Worm (Caenorhabditis elegans): ENCODE data around the gene rpl-3.

Gene rpl-3

DNA sequence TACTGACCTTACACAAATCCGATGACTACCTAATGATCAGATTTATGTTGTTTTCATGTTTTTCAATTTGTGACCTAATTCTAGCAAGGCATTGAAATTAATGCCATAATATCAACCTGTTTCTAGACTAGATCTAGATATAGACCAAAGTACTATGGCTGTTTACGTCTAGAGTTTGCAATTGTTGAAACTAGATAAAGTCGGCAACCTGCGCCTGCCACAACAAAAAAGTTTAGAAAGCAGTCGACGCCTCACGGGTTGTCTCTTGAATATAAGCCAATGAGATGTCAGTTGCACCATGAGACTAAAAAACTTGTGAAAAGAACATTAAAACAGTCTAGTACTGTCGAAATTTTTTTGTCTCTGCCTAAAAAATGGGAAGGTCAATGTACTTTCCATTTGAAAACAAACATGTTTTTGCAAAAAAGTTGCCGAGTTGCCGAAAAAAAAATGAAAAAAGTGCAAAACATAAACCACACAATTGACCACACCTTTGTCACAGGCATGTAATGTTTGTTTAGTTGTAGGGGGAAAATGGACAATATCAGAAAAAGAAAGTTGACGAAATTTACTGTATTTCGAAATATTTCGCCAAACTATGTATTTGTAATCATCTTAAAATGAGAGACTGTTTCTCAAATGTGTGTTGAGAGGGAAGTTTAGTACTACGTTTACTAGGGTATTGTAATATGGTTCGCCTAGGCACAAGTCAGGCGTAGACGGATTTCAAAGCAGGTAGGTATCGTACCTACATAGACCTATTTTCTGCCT is 11.5 kb downstream of the rpl-3 start:
- no peak for TF ChIP-seq him-1 (tag; optimal IDR thresholded peaks at IDR 0.05)
- TF ChIP-seq W03F9.2 (tag; optimal IDR thresholded peaks at IDR 0.05), result no peak
- no peak for TF ChIP-seq dao-5 (tag; optimal IDR thresholded peaks at IDR 0.05)

DNA sequence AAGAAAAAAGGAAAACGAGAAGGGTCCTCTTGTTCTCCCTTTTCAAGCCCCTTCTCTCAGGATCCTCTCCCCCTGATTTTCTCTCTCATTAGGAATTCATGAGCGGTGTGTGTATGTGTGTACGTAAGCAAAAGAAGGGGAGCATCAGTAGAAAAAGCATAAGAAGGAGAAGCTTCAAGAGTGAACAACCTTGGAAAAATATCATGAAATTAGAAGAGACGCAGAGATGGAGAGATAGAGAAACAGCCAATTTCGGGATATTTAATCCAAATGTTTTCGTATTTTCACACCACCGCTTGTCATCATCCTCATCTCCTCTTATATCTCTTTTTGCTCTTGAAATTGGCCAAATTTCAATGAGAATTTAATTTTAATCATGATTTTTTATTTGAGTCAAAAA is 15.5 kb downstream of the rpl-3 start:
- TF ChIP-seq him-1 (tag; optimal IDR thresholded peaks at IDR 0.05) (no peak), W03F9.2 (tag; optimal IDR thresholded peaks at IDR 0.05) (no peak), dao-5 (tag; optimal IDR thresholded peaks at IDR 0.05) (no peak)

DNA sequence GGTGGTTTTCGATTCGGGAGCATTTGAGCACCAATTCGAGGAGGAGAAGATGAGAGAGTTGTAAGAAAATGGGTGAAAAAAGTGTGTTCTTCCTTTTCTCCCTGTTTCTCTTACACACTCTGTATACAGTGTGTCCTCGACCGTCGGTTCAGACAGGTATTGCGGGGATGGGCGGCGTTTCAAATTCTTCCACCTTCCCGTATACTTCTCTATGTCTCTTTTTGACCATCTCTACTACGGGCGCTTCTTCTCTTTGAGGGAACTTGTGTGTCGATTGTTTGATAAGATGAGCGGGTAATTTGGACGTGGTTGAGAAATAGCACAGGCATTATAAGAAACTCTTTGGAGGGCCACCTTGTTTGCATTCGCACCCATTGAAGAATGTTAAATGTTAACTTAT is 19.9 kb downstream of the rpl-3 start:
- no peak for TF ChIP-seq dao-5 (tag; optimal IDR thresholded peaks at IDR 0.05)
- TF ChIP-seq him-1 (tag; optimal IDR thresholded peaks at IDR 0.05), result no peak
- TF ChIP-seq W03F9.2 (tag; optimal IDR thresholded peaks at IDR 0.05), result no peak

DNA sequence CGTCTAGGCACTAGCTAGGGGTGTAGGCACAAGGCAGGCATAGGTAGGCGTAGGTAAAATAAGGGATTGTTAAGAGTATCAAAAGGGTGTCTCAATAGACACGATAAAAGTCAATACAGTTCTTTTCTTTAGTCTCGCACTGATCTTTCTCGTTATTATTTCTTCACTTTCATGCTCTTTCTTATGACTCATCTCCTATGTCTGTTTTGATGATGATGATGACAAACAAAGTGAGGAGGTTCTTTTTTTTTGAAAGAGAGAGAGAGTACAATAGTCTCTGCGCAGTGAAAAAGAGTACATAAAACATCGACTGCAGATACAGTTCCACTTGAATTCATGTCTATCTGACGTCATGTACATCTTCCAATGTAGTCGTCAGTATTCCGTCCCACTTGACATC is 22.2 kb downstream of the rpl-3 start:
- no peak for TF ChIP-seq him-1 (tag; optimal IDR thresholded peaks at IDR 0.05)
- no peak for TF ChIP-seq W03F9.2 (tag; optimal IDR thresholded peaks at IDR 0.05)
- no peak for TF ChIP-seq dao-5 (tag; optimal IDR thresholded peaks at IDR 0.05)

DNA sequence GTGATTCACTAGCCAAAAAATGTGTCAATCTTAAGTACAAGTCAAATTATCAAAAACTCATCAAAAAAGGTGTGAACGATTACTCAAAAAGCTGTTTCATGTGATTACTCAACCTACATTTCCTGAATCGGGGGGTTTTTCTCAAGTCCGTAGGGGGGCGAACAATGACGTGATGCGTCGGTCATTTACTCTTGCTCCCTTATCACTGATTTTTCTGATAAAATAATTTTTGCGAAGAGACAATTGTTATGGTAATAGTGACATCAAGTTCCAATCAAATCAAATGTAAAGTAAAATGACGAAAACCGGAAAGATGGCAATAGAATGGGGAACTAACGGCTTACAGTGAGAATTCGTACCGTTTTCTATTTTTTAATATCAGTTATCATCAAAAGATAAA is 26.3 kb downstream of the rpl-3 start:
- TF ChIP-seq W03F9.2 (tag; optimal IDR thresholded peaks at IDR 0.05), result no peak
- TF ChIP-seq dao-5 (tag; optimal IDR thresholded peaks at IDR 0.05), result no peak
- TF ChIP-seq him-1 (tag; optimal IDR thresholded peaks at IDR 0.05), result no peak

DNA sequence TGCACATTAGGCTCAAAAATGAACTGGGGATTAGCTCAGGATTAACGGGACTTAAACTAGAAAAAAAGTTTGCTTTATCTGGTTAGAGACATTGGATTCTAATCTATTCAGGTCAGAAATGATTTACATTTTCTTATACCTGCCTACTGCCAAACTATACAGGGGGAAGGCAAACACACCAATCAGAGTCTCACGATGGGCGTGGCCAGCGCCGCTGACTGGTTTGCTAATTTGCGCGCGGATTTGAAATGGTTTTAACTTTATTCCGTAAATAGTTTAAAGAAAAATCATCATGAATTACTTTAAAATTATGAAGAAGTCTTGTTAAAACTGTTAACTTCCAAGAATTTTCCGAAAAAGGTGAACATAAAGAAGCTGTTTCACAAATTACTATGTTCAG is 30.7 kb downstream of the rpl-3 start:
- no peak for TF ChIP-seq W03F9.2 (tag; optimal IDR thresholded peaks at IDR 0.05)

DNA sequence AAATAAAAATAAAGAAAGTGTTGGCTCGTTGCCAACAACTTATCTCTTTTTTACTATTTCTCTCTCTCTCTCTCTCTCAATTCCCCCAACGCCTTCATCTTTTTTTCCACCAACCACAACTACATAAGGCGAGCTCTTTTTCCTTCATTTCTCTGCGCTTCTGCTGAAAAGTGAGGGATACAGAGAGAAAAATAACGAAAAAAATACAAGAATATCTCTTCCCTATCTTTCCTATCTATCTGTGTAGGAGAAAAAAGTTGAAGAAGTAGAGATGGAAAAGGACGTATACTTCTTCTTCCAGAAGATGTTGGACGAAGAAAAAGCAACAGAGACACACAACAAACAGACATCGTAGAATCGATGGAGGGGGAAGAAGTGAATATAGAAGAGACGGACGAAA is 31.2 kb downstream of the rpl-3 start:
- TF ChIP-seq him-1 (tag; optimal IDR thresholded peaks at IDR 0.05) (peak; percentile 37), W03F9.2 (tag; optimal IDR thresholded peaks at IDR 0.05) (no peak)

DNA sequence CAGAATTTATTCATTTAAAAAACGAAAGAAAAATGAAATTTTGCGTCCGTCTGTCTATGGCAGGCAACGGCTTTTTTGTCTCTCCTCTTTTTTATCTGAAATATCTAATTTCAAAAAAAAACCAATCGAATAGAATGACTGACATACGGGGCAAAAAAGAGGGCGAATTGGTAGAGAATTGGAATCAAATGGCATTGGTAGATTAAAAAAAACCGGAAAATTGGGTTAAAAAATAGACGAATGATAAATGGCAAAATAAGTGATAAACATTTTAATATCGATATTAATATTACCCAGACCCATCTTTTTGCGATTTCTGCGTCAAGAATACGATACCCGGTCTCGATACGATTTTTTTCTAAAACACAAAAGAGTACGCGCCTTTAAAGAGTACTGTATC is 33.9 kb downstream of the rpl-3 start, which contains the start of gene tir-1:
Gene tir-1 (minus strand): TSS at position 101 of the 400 bp plus-strand sequence.
- TF ChIP-seq W03F9.2 (tag; optimal IDR thresholded peaks at IDR 0.05) (no peak), him-1 (tag; optimal IDR thresholded peaks at IDR 0.05) (no peak), dao-5 (tag; optimal IDR thresholded peaks at IDR 0.05) (no peak)

DNA sequence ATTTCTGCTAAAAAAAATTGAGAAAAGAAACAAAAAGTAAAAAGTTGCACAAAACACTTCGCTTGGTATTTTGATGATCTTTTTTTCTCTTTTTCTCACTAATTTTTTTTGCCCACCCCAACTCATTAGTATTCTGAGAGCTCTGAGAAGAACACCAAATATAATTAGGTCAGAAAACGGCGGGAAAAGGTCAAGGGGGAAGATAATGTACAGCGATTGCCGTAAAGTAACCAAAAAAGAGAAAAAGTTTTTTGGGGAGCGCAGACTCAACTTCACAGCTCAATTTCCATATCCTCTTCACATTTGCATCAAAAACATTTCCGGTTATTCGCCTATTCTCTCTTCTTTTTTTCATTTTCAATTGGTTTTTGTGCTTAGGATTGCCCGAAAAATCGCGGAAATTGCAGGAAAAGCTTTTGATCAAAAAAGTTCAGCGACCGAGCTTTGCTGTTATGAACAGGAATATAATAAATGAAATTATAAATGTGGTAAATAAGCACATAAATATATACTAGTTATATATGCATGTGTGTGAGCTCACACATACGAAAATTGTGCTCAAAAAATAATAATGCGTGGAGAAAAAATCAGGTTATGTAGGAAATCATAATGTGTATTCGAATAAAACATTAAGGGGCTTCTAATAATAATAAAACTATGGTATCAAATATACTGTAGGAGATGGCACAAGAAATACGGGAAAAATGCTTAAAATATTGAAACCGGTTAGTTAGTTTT is 35.1 kb downstream of the rpl-3 start:
- TF ChIP-seq him-1 (tag; optimal IDR thresholded peaks at IDR 0.05), result no peak
- no peak for TF ChIP-seq dao-5 (tag; optimal IDR thresholded peaks at IDR 0.05)
- TF ChIP-seq W03F9.2 (tag; optimal IDR thresholded peaks at IDR 0.05), result no peak

DNA sequence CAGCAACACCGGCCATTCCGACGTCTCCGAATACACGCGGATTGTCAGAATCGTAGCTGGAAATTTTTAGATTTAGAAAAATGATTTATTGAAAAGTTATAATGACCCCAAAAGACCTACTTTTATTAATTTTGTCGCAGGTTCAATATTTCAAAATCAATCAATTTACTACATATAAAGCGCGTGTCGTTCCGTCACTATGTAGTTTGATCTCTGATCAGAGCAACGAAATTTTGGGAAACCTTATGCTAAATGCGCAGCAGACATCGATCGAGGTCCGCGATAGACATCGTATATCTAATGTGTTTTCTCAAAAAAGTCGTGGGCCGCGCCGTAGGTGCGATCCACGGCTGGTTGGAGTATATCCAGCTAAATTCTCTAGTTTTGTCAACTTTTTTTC is 38.8 kb downstream of the rpl-3 start:
- TF ChIP-seq dao-5 (tag; optimal IDR thresholded peaks at IDR 0.05), result no peak
- TF ChIP-seq W03F9.2 (tag; optimal IDR thresholded peaks at IDR 0.05), result no peak
- TF ChIP-seq him-1 (tag; optimal IDR thresholded peaks at IDR 0.05), result no peak

DNA sequence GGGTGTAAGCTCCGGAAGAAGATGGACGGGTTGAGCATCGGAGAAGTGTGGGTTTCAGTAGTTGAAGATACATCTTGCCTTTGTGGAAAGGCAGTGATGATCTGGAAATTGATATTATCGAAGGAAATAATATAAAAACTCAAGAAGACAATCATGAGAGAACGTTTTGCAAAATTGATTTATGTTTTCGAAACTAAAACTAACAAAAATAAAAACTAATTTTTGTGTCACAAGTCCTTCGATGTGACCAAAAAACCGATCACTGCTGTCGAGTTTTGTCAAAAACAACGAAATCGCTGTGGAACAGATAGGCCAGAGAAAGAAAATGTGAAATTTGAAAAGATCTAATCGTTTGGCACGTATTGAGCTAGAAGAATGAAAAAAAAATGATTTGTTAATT is 39.9 kb downstream of the rpl-3 start, which contains the start of gene mmcm-1:
Gene mmcm-1 (minus strand): TSS at position 101 of the 400 bp plus-strand sequence.
- TF ChIP-seq W03F9.2 (tag; optimal IDR thresholded peaks at IDR 0.05) (no peak), dao-5 (tag; optimal IDR thresholded peaks at IDR 0.05) (no peak), him-1 (tag; optimal IDR thresholded peaks at IDR 0.05) (no peak)

DNA sequence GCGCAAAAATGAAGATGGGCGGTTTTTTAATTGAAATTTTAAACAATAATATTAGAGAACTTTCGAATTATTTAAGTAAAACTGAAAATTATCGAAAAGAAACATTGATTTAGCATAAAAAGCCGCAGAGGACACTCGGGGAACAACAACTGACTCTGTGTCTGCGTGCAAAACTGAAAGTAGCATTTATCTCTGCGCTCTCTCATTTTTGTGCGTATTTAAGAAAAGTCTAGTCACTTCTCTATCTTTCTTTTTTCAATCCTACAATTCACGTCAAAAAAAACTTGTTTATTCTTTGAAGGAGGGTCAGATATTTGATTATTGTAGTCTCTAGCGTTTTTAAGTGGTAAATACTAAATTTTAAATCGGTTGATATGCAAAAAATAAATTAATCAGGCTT is 40.6 kb downstream of the rpl-3 start:
- TF ChIP-seq dao-5 (tag; optimal IDR thresholded peaks at IDR 0.05) (no peak), W03F9.2 (tag; optimal IDR thresholded peaks at IDR 0.05) (peak; percentile 25), him-1 (tag; optimal IDR thresholded peaks at IDR 0.05) (no peak)

DNA sequence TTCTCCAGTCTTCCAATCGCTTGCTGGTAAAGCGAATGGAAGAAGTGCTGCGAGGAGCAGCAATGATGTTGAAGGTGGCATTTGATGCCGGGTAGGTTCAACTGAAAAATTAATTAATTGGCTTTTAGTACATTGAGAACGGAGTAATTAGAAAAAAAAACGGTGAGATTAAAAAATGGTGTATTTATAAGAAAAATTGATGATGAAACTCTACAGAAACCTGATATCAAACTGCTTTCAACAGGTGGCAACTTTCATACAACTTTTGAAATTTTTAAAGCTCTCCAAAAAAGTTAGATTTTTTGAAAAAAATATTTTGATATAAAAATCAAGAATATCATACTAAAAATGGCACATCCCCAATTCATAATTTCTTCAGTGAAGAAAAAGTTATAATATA is 46.4 kb downstream of the rpl-3 start, which contains the start of gene pat-3:
Gene pat-3 (minus strand): TSS at position 101 of the 400 bp plus-strand sequence.
- no peak for TF ChIP-seq him-1 (tag; optimal IDR thresholded peaks at IDR 0.05)

DNA sequence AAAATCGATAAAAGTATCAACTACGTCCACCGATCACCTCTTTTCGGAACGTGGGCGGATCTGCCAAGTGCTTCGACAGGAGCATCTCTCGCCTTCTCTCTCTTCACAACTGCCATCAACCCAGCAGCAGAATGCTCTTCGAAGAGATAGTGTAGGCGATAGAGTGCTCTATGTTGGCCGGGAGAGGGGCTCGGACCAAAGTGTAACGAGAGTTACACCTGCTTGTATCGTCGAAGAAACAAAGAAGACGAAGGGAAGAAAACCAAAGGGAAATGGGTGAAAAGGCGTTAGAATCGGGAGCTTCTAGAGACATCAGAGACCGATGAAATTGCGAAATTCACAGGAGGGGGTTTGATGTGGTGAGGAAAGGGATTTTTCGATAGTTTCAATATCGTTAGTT is 47.2 kb downstream of the rpl-3 start:
- TF ChIP-seq W03F9.2 (tag; optimal IDR thresholded peaks at IDR 0.05), result no peak
- no peak for TF ChIP-seq him-1 (tag; optimal IDR thresholded peaks at IDR 0.05)
- no peak for TF ChIP-seq dao-5 (tag; optimal IDR thresholded peaks at IDR 0.05)

DNA sequence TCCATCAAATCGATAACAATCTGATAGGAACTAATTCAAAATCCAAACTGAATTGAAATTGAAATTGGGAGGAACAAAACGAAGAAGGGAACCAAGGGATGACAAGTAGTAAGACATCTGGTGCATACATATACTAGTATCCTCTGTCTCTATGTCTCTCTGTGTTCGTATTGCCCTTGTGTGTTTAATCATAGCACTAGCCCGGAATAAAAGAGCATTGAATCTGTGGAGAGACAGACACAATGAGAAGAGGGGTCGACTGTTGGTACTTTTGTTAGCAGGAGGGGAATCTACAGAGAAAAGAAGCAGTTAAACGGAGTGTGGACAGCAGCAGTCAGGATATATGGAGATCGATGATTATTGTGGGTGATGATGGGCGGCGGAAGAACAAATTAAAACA is 48.1 kb downstream of the rpl-3 start:
- TF ChIP-seq him-1 (tag; optimal IDR thresholded peaks at IDR 0.05), result no peak
